Fruit fly (Drosophila melanogaster): ENCODE results near the gene CG2663.

dm6 chr3R:5364539-5365273, 39.2 kb downstream of the CG2663 start:
- TF ChIP-seq insv (optimal IDR thresholded peaks at IDR 0.05) = no peak
- no peak for TF ChIP-seq h (optimal IDR thresholded peaks at IDR 0.05)
